Fruit fly (Drosophila melanogaster) whole organism, prepupa: ENCODE measurements around the gene CG7255.
A peak's percentile ranks its signal among the peaks of the same experiment; 100 is the strongest.

Experiments
- CG10631 ChIP-seq: fragments of 200-800 bp; sonication (Bioruptor generic); optimal IDR thresholded peaks from 2 replicates; lab custom pipeline; 2016; ENCODE audit warnings: missing biosample characterization, missing genetic modification characterization
- CG11762 ChIP-seq: fragments of 200-800 bp; sonication (Bioruptor generic); optimal IDR thresholded peaks from 3 replicates; lab custom pipeline; 2016; ENCODE audit warnings: missing biosample characterization, missing genetic modification characterization; ENCODE audit not compliant: insufficient read depth
- CG16779 ChIP-seq: fragments of 200-800 bp; sonication (Bioruptor generic); optimal IDR thresholded peaks from 3 replicates; lab custom pipeline; 2017; ENCODE audit warnings: missing biosample characterization, mild to moderate bottlenecking, missing genetic modification characterization
- CG31627 ChIP-seq: fragments of 200-800 bp; sonication (Bioruptor generic); optimal IDR thresholded peaks from 3 replicates; lab custom pipeline; 2016; ENCODE audit warnings: missing biosample characterization, missing genetic modification characterization
- CG32006 ChIP-seq: fragments of 200-800 bp; sonication (Bioruptor generic); optimal IDR thresholded peaks from 3 replicates; lab custom pipeline; 2017; ENCODE audit warnings: missing biosample characterization, mild to moderate bottlenecking, missing genetic modification characterization
- CG34406 ChIP-seq: fragments of 200-800 bp; sonication (Bioruptor generic); optimal IDR thresholded peaks from 3 replicates; lab custom pipeline; 2016; ENCODE audit warnings: missing biosample characterization, missing genetic modification characterization
- CG4318 ChIP-seq: fragments of 200-800 bp; sonication (Bioruptor generic); optimal IDR thresholded peaks from 3 replicates; lab custom pipeline; 2017; ENCODE audit warnings: missing biosample characterization, mild to moderate bottlenecking, missing genetic modification characterization
- CG6163 ChIP-seq: fragments of 200-800 bp; sonication (Bioruptor generic); IDR thresholded peaks from 3 replicates; pipeline ENCODE4 v1.3.6; 2022; ENCODE audit warnings: missing biosample characterization, missing genetic modification characterization
- CG6276 ChIP-seq: fragments of 200-800 bp; sonication (Bioruptor generic); optimal IDR thresholded peaks from 2 replicates; lab custom pipeline; 2017; ENCODE audit warnings: missing biosample characterization, mild to moderate bottlenecking, missing genetic modification characterization
- CG6792 ChIP-seq: fragments of 200-800 bp; sonication (Bioruptor generic); optimal IDR thresholded peaks from 3 replicates; lab custom pipeline; 2016; ENCODE audit warnings: missing biosample characterization, missing genetic modification characterization
- CG6854 ChIP-seq: fragments of 200-800 bp; sonication (Bioruptor generic); optimal IDR thresholded peaks from 2 replicates; lab custom pipeline; 2017; ENCODE audit warnings: missing biosample characterization, mild to moderate bottlenecking, missing genetic modification characterization
- CG7368 ChIP-seq: fragments of 200-800 bp; sonication (Bioruptor generic); optimal IDR thresholded peaks from 3 replicates; lab custom pipeline; 2016; ENCODE audit warnings: missing biosample characterization, missing genetic modification characterization
- CG8319 ChIP-seq: fragments of 200-800 bp; sonication (Bioruptor generic); optimal IDR thresholded peaks from 3 replicates; lab custom pipeline; 2016; ENCODE audit warnings: missing biosample characterization, missing genetic modification characterization
- CG8632 ChIP-seq: fragments of 200-800 bp; sonication (Bioruptor generic); optimal IDR thresholded peaks from 3 replicates; lab custom pipeline; 2016; ENCODE audit warnings: missing biosample characterization, missing genetic modification characterization
- CG9139 ChIP-seq: fragments of 200-800 bp; sonication (Bioruptor generic); optimal IDR thresholded peaks from 3 replicates; lab custom pipeline; 2017; ENCODE audit warnings: missing biosample characterization, mild to moderate bottlenecking, missing genetic modification characterization
- Eip75B ChIP-seq: fragments of 200-800 bp; sonication (Bioruptor generic); optimal IDR thresholded peaks from 3 replicates; lab custom pipeline; 2016; ENCODE audit warnings: missing biosample characterization, missing genetic modification characterization
- Ets21C ChIP-seq: fragments of 200-800 bp; sonication (Bioruptor generic); optimal IDR thresholded peaks from 3 replicates; lab custom pipeline; 2016; ENCODE audit warnings: missing biosample characterization, missing genetic modification characterization
- Ets96B ChIP-seq: fragments of 200-800 bp; optimal IDR thresholded peaks from 2 replicates; lab custom pipeline; 2019; ENCODE audit warnings: missing biosample characterization, mild to moderate bottlenecking, missing genetic modification characterization, moderate library complexity
- Gug ChIP-seq: fragments of 200-800 bp; sonication (Bioruptor generic); IDR thresholded peaks from 2 replicates; pipeline ENCODE4 v1.3.6; 2022; ENCODE audit warnings: missing biosample characterization, missing genetic modification characterization
- Hr38 ChIP-seq: sonication (Bioruptor generic); optimal IDR thresholded peaks from 2 replicates; lab custom pipeline; 2016; ENCODE audit warnings: missing biosample characterization, missing genetic modification characterization
- Hr39 ChIP-seq: fragments of 200-800 bp; sonication (Bioruptor generic); optimal IDR thresholded peaks from 2 replicates; lab custom pipeline; 2016; ENCODE audit warnings: missing biosample characterization, missing genetic modification characterization
- Hr4 ChIP-seq: fragments of 200-800 bp; sonication (Bioruptor generic); optimal IDR thresholded peaks from 3 replicates; lab custom pipeline; 2016; ENCODE audit warnings: missing biosample characterization, missing genetic modification characterization
- Met ChIP-seq: fragments of 200-800 bp; sonication (Bioruptor generic); optimal IDR thresholded peaks from 3 replicates; lab custom pipeline; 2016; ENCODE audit warnings: missing biosample characterization, missing genetic modification characterization
- OdsH ChIP-seq: fragments of 200-800 bp; sonication (Bioruptor generic); optimal IDR thresholded peaks from 3 replicates; lab custom pipeline; 2016; ENCODE audit warnings: missing biosample characterization, missing genetic modification characterization
- Sox102F ChIP-seq: fragments of 200-800 bp; sonication (Bioruptor generic); optimal IDR thresholded peaks from 2 replicates; lab custom pipeline; 2016; ENCODE audit warnings: missing biosample characterization, mild to moderate bottlenecking, missing genetic modification characterization
- Sox14 ChIP-seq: fragments of 200-800 bp; sonication (Bioruptor generic); optimal IDR thresholded peaks from 3 replicates; lab custom pipeline; 2016; ENCODE audit warnings: missing biosample characterization, missing genetic modification characterization
- Sox15 ChIP-seq: fragments of 200-800 bp; sonication (Bioruptor generic); optimal IDR thresholded peaks from 3 replicates; lab custom pipeline; 2016; ENCODE audit warnings: missing biosample characterization, missing genetic modification characterization
- achi ChIP-seq: fragments of 200-800 bp; sonication (Bioruptor generic); optimal IDR thresholded peaks from 3 replicates; lab custom pipeline; 2016; ENCODE audit warnings: missing biosample characterization, missing genetic modification characterization
- acj6 ChIP-seq: fragments of 200-800 bp; sonication (Bioruptor generic); optimal IDR thresholded peaks from 3 replicates; lab custom pipeline; 2016; ENCODE audit warnings: missing biosample characterization, missing genetic modification characterization
- dac ChIP-seq: fragments of 200-800 bp; sonication (Bioruptor generic); optimal IDR thresholded peaks from 2 replicates; lab custom pipeline; 2017; ENCODE audit warnings: missing biosample characterization, mild to moderate bottlenecking, missing genetic modification characterization
- esn ChIP-seq: fragments of 200-800 bp; sonication (Bioruptor generic); optimal IDR thresholded peaks from 2 replicates; lab custom pipeline; 2016; ENCODE audit warnings: missing biosample characterization, mild to moderate bottlenecking, missing genetic modification characterization, moderate library complexity
- fd59A ChIP-seq: fragments of 200-800 bp; sonication (Bioruptor generic); optimal IDR thresholded peaks from 2 replicates; lab custom pipeline; 2017; ENCODE audit warnings: missing biosample characterization, mild to moderate bottlenecking, missing genetic modification characterization, missing genetic modification reagents
- fd85E ChIP-seq: fragments of 200-800 bp; sonication (Bioruptor generic); optimal IDR thresholded peaks from 3 replicates; lab custom pipeline; 2016; ENCODE audit warnings: missing biosample characterization, missing genetic modification characterization
- fkh ChIP-seq: fragments of 200-800 bp; sonication (Bioruptor generic); optimal IDR thresholded peaks from 3 replicates; lab custom pipeline; 2017; ENCODE audit warnings: missing biosample characterization, mild to moderate bottlenecking, missing genetic modification characterization, moderate library complexity
- lz ChIP-seq: fragments of 200-800 bp; sonication (Bioruptor generic); optimal IDR thresholded peaks from 3 replicates; lab custom pipeline; 2016; ENCODE audit warnings: missing biosample characterization, missing genetic modification characterization
- net ChIP-seq: fragments of 200-800 bp; sonication (Bioruptor generic); optimal IDR thresholded peaks from 3 replicates; lab custom pipeline; 2016; ENCODE audit warnings: missing biosample characterization, missing genetic modification characterization
- pdm3 ChIP-seq: fragments of 200-800 bp; sonication (Bioruptor generic); optimal IDR thresholded peaks from 3 replicates; lab custom pipeline; 2016; ENCODE audit warnings: missing biosample characterization, missing genetic modification characterization
- salr ChIP-seq, 2 experiments: fragments of 200-800 bp; sonication (Bioruptor generic); optimal IDR thresholded peaks; 3 replicates each; lab custom pipeline; 2016 to 2018; ENCODE audit warnings: missing biosample characterization in 2 of 2, missing genetic modification characterization in 2 of 2, mild to moderate bottlenecking in 1 of 2
- spab ChIP-seq: fragments of 200-800 bp; sonication (Bioruptor generic); optimal IDR thresholded peaks from 2 replicates; lab custom pipeline; 2017; ENCODE audit warnings: missing biosample characterization, mild to moderate bottlenecking, missing genetic modification characterization, missing genetic modification reagents
- topi ChIP-seq: fragments of 200-800 bp; sonication (Bioruptor generic); optimal IDR thresholded peaks from 3 replicates; lab custom pipeline; 2016; ENCODE audit warnings: missing biosample characterization, missing genetic modification characterization

CG7255 gene

DNA sequence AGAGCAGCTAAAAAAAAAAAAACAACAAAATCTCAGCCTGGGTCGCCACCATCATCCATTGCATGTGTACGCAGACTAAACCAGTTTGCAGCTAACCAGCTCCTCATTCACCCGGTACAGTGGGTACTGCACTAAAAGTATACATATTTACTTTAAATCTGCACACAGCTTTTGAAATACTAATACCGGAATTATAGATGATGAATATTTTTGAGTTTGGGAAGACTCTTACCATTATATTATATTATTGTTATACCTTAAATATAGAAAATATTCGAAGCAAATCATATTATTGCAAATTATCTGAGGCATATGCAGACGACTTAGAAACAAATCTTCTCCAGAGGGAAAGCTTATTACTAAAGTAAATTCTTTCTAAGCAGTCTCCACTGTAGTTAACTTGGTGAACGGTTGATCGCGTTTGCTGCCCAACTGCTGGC, 43.0 kb upstream of the CG7255 start (continued):
- TF ChIP-seq net (peak; percentile 71), fd59A (GFP tag; lab: Kevin White, UChicago) (peak; percentile 89), fkh (GFP tag; lab: Kevin White, UChicago) (no peak), Met (GFP tag; lab: Kevin White, UChicago) (peak; percentile 83), CG16779 (peak; percentile 56), lz (GFP tag; lab: Kevin White, UChicago) (peak; percentile 79), CG6854 (GFP tag; lab: Kevin White, UChicago) (peak; percentile 88), pdm3 (GFP tag; lab: Kevin White, UChicago) (peak; percentile 77), achi (GFP tag; lab: Kevin White, UChicago) (peak; percentile 89), dac (GFP tag; lab: Kevin White, UChicago) (peak; percentile 50), CG7368 (GFP tag; lab: Kevin White, UChicago) (peak; percentile 67), CG34406 (GFP tag; lab: Kevin White, UChicago) (peak; percentile 92), OdsH (GFP tag; lab: Kevin White, UChicago) (peak; percentile 91), fd85E (GFP tag; lab: Kevin White, UChicago) (peak; percentile 39), CG10631 (peak; percentile 76), CG11762 (GFP tag; lab: Kevin White, UChicago) (peak; percentile 78), Sox102F (GFP tag; lab: Kevin White, UChicago) (peak; percentile 76), CG32006 (GFP tag; lab: Kevin White, UChicago) (peak; percentile 89), CG8319 (peak; percentile 70), Gug (GFP tag; lab: Robert Waterston, UW) (peak; percentile 59), Hr39 (GFP tag; lab: Kevin White, UChicago) (peak; percentile 80), Eip75B (GFP tag; lab: Kevin White, UChicago) (peak; percentile 33), acj6 (peak; percentile 91), CG6163 (peak; percentile 80), CG4318 (GFP tag; lab: Kevin White, UChicago) (peak; percentile 77), CG8632 (GFP tag; lab: Kevin White, UChicago) (peak; percentile 89), CG6276 (peak; percentile 75), salr (GFP tag; optimal IDR thresholded peaks at IDR 0.05; lab: Kevin White, UChicago) (peak; percentile 36 to 69), spab (GFP tag; lab: Kevin White, UChicago) (peak; percentile 75), CG6792 (GFP tag; lab: Kevin White, UChicago) (peak; percentile 82), Hr4 (GFP tag; lab: Kevin White, UChicago) (peak; percentile 79), Ets96B (peak; percentile 91)

DNA sequence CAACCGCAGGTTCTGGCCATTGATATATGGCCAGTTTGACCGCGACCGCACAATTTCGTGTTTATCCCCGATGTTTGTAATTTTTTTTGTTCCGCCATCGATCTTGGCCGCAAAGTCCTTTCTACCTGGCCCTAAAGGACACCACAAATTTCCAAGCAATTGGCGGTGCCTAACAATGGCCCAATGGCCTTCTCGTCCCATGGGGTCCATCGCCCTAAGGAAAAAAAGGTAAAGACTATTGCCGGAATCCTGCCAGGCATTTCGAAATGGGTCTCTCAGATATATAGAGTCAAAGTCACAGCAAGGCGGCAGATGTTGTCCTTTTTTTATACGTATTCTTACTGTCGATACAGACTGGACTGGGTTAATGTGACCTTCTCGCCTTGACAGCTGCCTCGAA, 42.0 kb upstream of the CG7255 start:
- TF ChIP-seq CG9139 (GFP tag; lab: Kevin White, UChicago) (no peak), Gug (GFP tag; lab: Robert Waterston, UW) (no peak), net (no peak), Hr38 (no peak), CG16779 (no peak), esn (GFP tag; lab: Kevin White, UChicago) (no peak), Sox15 (GFP tag; lab: Kevin White, UChicago) (no peak), topi (GFP tag; lab: Kevin White, UChicago) (no peak), CG4318 (GFP tag; lab: Kevin White, UChicago) (no peak), Sox14 (GFP tag; lab: Kevin White, UChicago) (no peak), Ets21C (GFP tag; lab: Kevin White, UChicago) (no peak), CG31627 (no peak)
